Worm (Caenorhabditis elegans) whole organism, L4 larva: ENCODE measurements around the gene ZK370.4.
A peak's percentile ranks its signal among the peaks of the same experiment; 100 is the strongest.

Experiments
- F37D6.2 ChIP-seq: sonication (generic microtip); optimal IDR thresholded peaks from 2 replicates; lab custom pipeline; 2016; ENCODE audit warnings: mild to moderate bottlenecking, missing genetic modification characterization, missing compliant biosample characterization
- F49E8.2 ChIP-seq: sonication (generic microtip); optimal IDR thresholded peaks from 2 replicates; lab custom pipeline; 2016; ENCODE audit warnings: missing compliant biosample characterization, mild to moderate bottlenecking, missing genetic modification characterization, borderline replicate concordance
- T26A8.4 ChIP-seq: fragments of 200-800 bp; sonication (Bioruptor generic); IDR thresholded peaks from 2 replicates; pipeline ENCODE4 v1.3.6; 2022; ENCODE audit warnings: missing genetic modification characterization, missing compliant biosample characterization
- aha-1 ChIP-seq: fragments of 150-350 bp; peaks from one replicate; lab custom pipeline; 2014; ENCODE audit warnings: missing biosample characterization, missing genetic modification characterization
- aly-2 ChIP-seq: sonication (generic microtip); optimal IDR thresholded peaks from 2 replicates; lab custom pipeline; 2018; ENCODE audit warnings: missing biosample characterization, missing genetic modification characterization
- attf-4 ChIP-seq: sonication (generic microtip); optimal IDR thresholded peaks from 3 replicates; lab custom pipeline; 2017; ENCODE audit warnings: missing biosample characterization, missing genetic modification characterization
- ceh-20 ChIP-seq: fragments of 200-800 bp; sonication (Bioruptor generic); IDR thresholded peaks from 2 replicates; pipeline ENCODE4 v1.3.6; 2022; ENCODE audit warnings: missing genetic modification reagents, missing genetic modification characterization, missing compliant biosample characterization
- ceh-28 ChIP-seq: fragments of 150-350 bp; optimal IDR thresholded peaks from 2 replicates; lab custom pipeline; 2014; ENCODE audit warnings: missing biosample characterization, missing genetic modification reagents, missing genetic modification characterization
- ceh-62 ChIP-seq: sonication (generic microtip); optimal IDR thresholded peaks from 2 replicates; lab custom pipeline; 2017; ENCODE audit warnings: missing biosample characterization, missing genetic modification characterization
- daf-16 ChIP-seq, 3 experiments: sonication (generic microtip); optimal IDR thresholded peaks; 2 replicates each; lab custom pipeline; 2016 to 2017; ENCODE audit warnings: missing genetic modification characterization in 3 of 3, missing genetic modification reagents in 3 of 3, mild to moderate bottlenecking in 2 of 3, missing compliant biosample characterization in 2 of 3, missing biosample characterization in 1 of 3, moderate library complexity in 1 of 3
- daf-19 ChIP-seq: fragments of 200-800 bp; sonication (Bioruptor generic); conservative IDR thresholded peaks from 2 replicates; pipeline ENCODE4 v1.3.6; 2022; ENCODE audit warnings: missing genetic modification characterization, missing compliant biosample characterization
- dmd-6 ChIP-seq: fragments of 200-800 bp; sonication (Bioruptor generic); IDR thresholded peaks from 2 replicates; pipeline ENCODE4 v1.3.6; 2022; ENCODE audit warnings: missing genetic modification reagents, missing genetic modification characterization, missing compliant biosample characterization
- duxl-1 ChIP-seq: sonication (generic microtip); optimal IDR thresholded peaks from 2 replicates; lab custom pipeline; 2016; ENCODE audit warnings: mild to moderate bottlenecking, missing genetic modification characterization, moderate library complexity, missing compliant biosample characterization; ENCODE audit not compliant: poor library complexity
- dve-1 ChIP-seq: sonication (generic microtip); optimal IDR thresholded peaks from 2 replicates; lab custom pipeline; 2017; ENCODE audit warnings: antibody characterized with exemption, mild to moderate bottlenecking, missing genetic modification characterization, missing compliant biosample characterization; ENCODE audit not compliant: insufficient read depth
- egl-27 ChIP-seq: sonication (generic microtip); optimal IDR thresholded peaks from 3 replicates; lab custom pipeline; 2017; ENCODE audit warnings: missing biosample characterization, missing genetic modification reagents, missing genetic modification characterization
- fos-1 ChIP-seq: fragments of 150-350 bp; optimal IDR thresholded peaks from 2 replicates; lab custom pipeline; 2014; ENCODE audit warnings: missing biosample characterization, missing genetic modification characterization
- hif-1 ChIP-seq, 2 experiments: sonication (generic microtip); optimal IDR thresholded peaks; 2 replicates each; lab custom pipeline; 2016 to 2017; ENCODE audit warnings: missing compliant biosample characterization in 2 of 2, missing genetic modification characterization in 2 of 2, missing genetic modification reagents in 2 of 2, missing genotype in 2 of 2, mild to moderate bottlenecking in 1 of 2
- hlh-11 ChIP-seq: fragments of 200-800 bp; sonication (Bioruptor generic); optimal IDR thresholded peaks from 2 replicates; lab custom pipeline; 2018; ENCODE audit warnings: mild to moderate bottlenecking, missing genetic modification characterization, missing compliant biosample characterization
- hlh-30 ChIP-seq: sonication (generic microtip); optimal IDR thresholded peaks from 2 replicates; lab custom pipeline; 2017; ENCODE audit warnings: antibody characterized with exemption, mild to moderate bottlenecking, missing genetic modification characterization, missing compliant biosample characterization; ENCODE audit not compliant: insufficient read depth
- hmg-1.1 ChIP-seq: fragments of 200-800 bp; sonication (Bioruptor generic); IDR thresholded peaks from 2 replicates; pipeline ENCODE4 v1.3.6; 2022; ENCODE audit warnings: missing genetic modification reagents, missing genetic modification characterization, missing compliant biosample characterization
- lin-1 ChIP-seq: fragments of 200-800 bp; sonication (Bioruptor generic); IDR thresholded peaks from 2 replicates; pipeline ENCODE4 v1.3.6; 2022; ENCODE audit warnings: missing genetic modification reagents, missing genetic modification characterization, missing compliant biosample characterization
- lin-29 ChIP-seq: fragments of 200-800 bp; sonication (Bioruptor generic); IDR thresholded peaks from 2 replicates; pipeline ENCODE4 v1.3.6; 2022; ENCODE audit warnings: missing genetic modification reagents, missing genetic modification characterization, missing compliant biosample characterization
- lin-38 ChIP-seq: fragments of 200-800 bp; sonication (Bioruptor generic); IDR thresholded peaks from 2 replicates; pipeline ENCODE4 v1.3.6; 2022; ENCODE audit warnings: missing genetic modification reagents, missing genetic modification characterization, missing compliant biosample characterization
- lsy-2 ChIP-seq, 2 experiments: fragments of 150-350 bp in 1 of 2; sonication (generic microtip) in 1 of 2; optimal IDR thresholded peaks; 2 replicates each; lab custom pipeline; 2014 to 2017; ENCODE audit warnings: missing biosample characterization in 2 of 2, missing genetic modification characterization in 2 of 2
- mdl-1 ChIP-seq, 2 experiments: fragments of 150-350 bp in 1 of 2; sonication (generic microtip) in 1 of 2; optimal IDR thresholded peaks; 2 replicates each; lab custom pipeline; 2014 to 2017; ENCODE audit warnings: missing biosample characterization in 2 of 2, missing genetic modification characterization in 2 of 2
- mep-1 ChIP-seq: fragments of 150-350 bp; sonication (generic microtip); optimal IDR thresholded peaks from 3 replicates; lab custom pipeline; 2014; ENCODE audit warnings: missing biosample characterization, missing genetic modification characterization
- mes-2 ChIP-seq: sonication (generic microtip); optimal IDR thresholded peaks from 2 replicates; lab custom pipeline; 2016; ENCODE audit warnings: missing genotype, mild to moderate bottlenecking, missing genetic modification characterization, missing compliant biosample characterization; ENCODE audit not compliant: poor library complexity, severe bottlenecking
- mxl-2 ChIP-seq: fragments of 200-800 bp; sonication (Bioruptor generic); conservative IDR thresholded peaks from 2 replicates; pipeline ENCODE4 v1.3.6; 2022; ENCODE audit warnings: missing genetic modification reagents, missing genetic modification characterization, missing compliant biosample characterization
- mxl-3 ChIP-seq: fragments of 200-800 bp; sonication (Bioruptor generic); optimal IDR thresholded peaks from 2 replicates; lab custom pipeline; 2018; ENCODE audit warnings: mild to moderate bottlenecking, missing genetic modification characterization, missing compliant biosample characterization
- nhr-28 ChIP-seq: fragments of 150-350 bp; optimal IDR thresholded peaks from 2 replicates; lab custom pipeline; 2014; ENCODE audit warnings: missing biosample characterization, missing genetic modification characterization
- nhr-6 ChIP-seq: fragments of 150-350 bp; optimal IDR thresholded peaks from 2 replicates; lab custom pipeline; 2014; ENCODE audit warnings: missing biosample characterization, missing genetic modification characterization
- pha-4 ChIP-seq, 2 experiments: fragments of 150-350 bp in 1 of 2; fragments of 200-800 bp in 1 of 2; sonication (Bioruptor generic) in 1 of 2; IDR thresholded peaks in 1 of 2; optimal IDR thresholded peaks in 1 of 2; 2 replicates each; pipeline versions ENCODE4 v1.3.6 to Lab custom; 2014 to 2022; ENCODE audit warnings: missing genetic modification characterization in 2 of 2, missing genetic modification reagents in 2 of 2, missing biosample characterization in 1 of 2, missing compliant biosample characterization in 1 of 2
- set-16 ChIP-seq: fragments of 200-800 bp; sonication (Bioruptor generic); IDR thresholded peaks from 2 replicates; pipeline ENCODE4 v1.3.6; 2022; ENCODE audit warnings: missing genetic modification reagents, missing genetic modification characterization, missing compliant biosample characterization
- tag-97 ChIP-seq: fragments of 200-800 bp; sonication (Bioruptor generic); IDR thresholded peaks from 2 replicates; pipeline ENCODE4 v1.3.6; 2022; ENCODE audit warnings: missing genetic modification characterization, missing compliant biosample characterization
- unc-39 ChIP-seq: sonication (generic microtip); optimal IDR thresholded peaks from 2 replicates; lab custom pipeline; 2017; ENCODE audit warnings: missing biosample characterization, missing genetic modification characterization
- unc-62 ChIP-seq, 3 experiments: fragments of 150-350 bp in 1 of 3; sonication (generic microtip); optimal IDR thresholded peaks in 2 of 3; peaks in 1 of 3; 1 replicate in 1 of 3; 2 replicates in 2 of 3; lab custom pipeline; 2014 to 2017; ENCODE audit warnings: missing biosample characterization in 3 of 3, missing genetic modification characterization in 3 of 3, missing genetic modification reagents in 3 of 3, missing genotype in 1 of 3
- zfp-2 ChIP-seq: sonication (generic microtip); optimal IDR thresholded peaks from 2 replicates; lab custom pipeline; 2016; ENCODE audit warnings: mild to moderate bottlenecking, missing genetic modification characterization, missing compliant biosample characterization

ZK370.4 gene

DNA sequence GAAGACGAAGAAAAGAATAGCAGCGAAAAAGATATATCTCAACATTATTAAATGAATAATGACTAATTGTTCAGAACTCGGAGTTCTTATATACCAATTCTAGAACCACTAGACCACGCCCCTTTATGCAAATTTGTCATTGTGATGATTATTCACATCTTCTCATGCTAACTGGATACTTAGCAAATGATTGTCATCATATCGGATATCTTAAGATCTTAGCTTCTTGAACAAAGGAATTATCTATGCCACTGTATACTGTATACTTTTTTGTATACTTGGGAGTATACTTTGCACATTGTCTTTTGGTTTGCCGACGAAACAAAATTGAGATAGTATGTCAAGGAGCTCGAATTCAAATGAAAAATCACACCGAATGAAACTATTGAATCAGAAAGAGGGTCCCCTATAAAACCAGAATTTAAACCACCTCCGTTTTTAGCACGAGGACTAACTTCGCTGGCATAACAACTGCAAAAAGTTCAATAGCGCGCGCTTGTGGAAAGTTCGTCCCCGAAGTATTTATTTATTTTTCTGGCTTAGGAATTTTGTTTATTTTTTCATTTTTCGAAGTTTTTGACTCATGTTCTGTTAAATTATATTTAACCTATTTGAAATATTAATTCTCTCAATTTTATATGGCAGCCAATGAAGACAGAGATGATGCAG, 30.8 kb downstream of the ZK370.4 start, which contains the start of the genes sdz-1 and vps-33.1 (continued):
- TF ChIP-seq aly-2 (tag; lab: Kevin White, UChicago): no peak

DNA sequence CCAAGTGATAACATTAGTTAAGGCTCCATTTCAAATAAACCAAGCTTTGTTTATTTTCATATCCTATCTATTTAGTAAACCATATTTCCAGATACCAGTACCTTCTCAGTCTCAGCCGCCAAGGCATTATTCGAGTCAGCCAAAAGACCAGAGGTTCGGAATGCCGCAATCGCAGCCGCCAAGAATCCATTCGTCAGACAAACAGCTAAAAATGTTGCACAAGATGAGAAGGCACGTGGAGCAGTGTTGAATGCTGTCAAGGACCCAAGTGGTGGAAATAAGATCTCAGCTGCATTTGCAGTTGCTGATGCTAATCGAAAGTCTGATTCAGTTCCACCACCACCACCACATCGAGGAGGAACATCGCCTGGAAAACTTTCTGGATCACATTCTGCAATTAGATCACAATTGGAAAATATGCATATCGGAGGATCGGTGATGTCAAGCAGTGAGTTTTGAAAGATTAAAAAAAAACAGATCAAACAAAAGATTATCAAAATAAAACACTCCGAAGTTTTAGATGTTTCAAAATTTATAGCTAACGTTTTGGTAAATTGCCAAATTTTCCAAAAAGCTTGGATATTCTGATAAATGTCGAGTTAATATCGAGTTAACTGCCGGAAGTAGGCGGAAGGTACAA, 33.8 kb downstream of the ZK370.4 start:
- TF ChIP-seq unc-39 (tag; lab: Kevin White, UChicago) (no peak), daf-19 (GFP tag; lab: Robert Waterston, UW) (no peak), tag-97 (GFP tag; lab: Robert Waterston, UW) (no peak), ceh-20 (no peak), ceh-62 (tag; lab: Kevin White, UChicago) (no peak), unc-62 (GFP tag; optimal IDR thresholded peaks at IDR 0.05 in 1 of 2; lab: Kevin White, UChicago) (peak in 1 of 2 experiments; percentile 98), unc-62 (tag; optimal IDR thresholded peaks at IDR 0.05; lab: Kevin White, UChicago) (no peak), F49E8.2 (tag; lab: Kevin White, UChicago) (no peak), mxl-2 (GFP tag; lab: Robert Waterston, UW) (no peak), ceh-28 (no peak), aha-1 (peak; percentile 88)

- TF ChIP-seq mxl-2 (GFP tag; lab: Robert Waterston, UW) (no peak), attf-4 (tag; lab: Kevin White, UChicago) (no peak), duxl-1 (tag; lab: Kevin White, UChicago) (no peak), tag-97 (GFP tag; lab: Robert Waterston, UW) (no peak), F37D6.2 (tag; lab: Kevin White, UChicago) (no peak), egl-27 (tag; lab: Kevin White, UChicago) (no peak), pha-4 (GFP tag; IDR thresholded peaks at IDR 0.05; lab: Robert Waterston, UW) (no peak), pha-4 (tag; optimal IDR thresholded peaks at IDR 0.05; lab: Kevin White, UChicago) (peak; percentile 28), hif-1 (tag; optimal IDR thresholded peaks at IDR 0.05; lab: Kevin White, UChicago) (peak in 1 of 2 experiments; percentile 12), lsy-2 (tag; optimal IDR thresholded peaks at IDR 0.05; lab: Kevin White, UChicago) (peak in 1 of 2 experiments; percentile 71), lin-29 (GFP tag; lab: Robert Waterston, UW) (no peak), mxl-3 (GFP tag; lab: Kevin White, UChicago) (no peak), T26A8.4 (GFP tag; lab: Robert Waterston, UW) (no peak), nhr-6 (tag; lab: Kevin White, UChicago) (peak; percentile 48), mep-1 (tag; lab: Kevin White, UChicago) (peak; percentile 30), set-16 (GFP tag; lab: Robert Waterston, UW) (no peak), lin-38 (GFP tag; lab: Robert Waterston, UW) (0 out of 2 replicates have a peak, but pooled peaks have one; percentile 8), mdl-1 (tag; optimal IDR thresholded peaks at IDR 0.05; lab: Kevin White, UChicago) (no peak), hmg-1.1 (GFP tag; lab: Robert Waterston, UW) (no peak), dmd-6 (GFP tag; lab: Robert Waterston, UW) (peak; percentile 54), zfp-2 (tag; lab: Kevin White, UChicago) (no peak), nhr-28 (tag; lab: Kevin White, UChicago) (peak; percentile 94), hlh-11 (tag; lab: Kevin White, UChicago) (peak; percentile 53), unc-39 (tag; lab: Kevin White, UChicago) (no peak), daf-16 (GFP tag; optimal IDR thresholded peaks at IDR 0.05; lab: Kevin White, UChicago) (no peak), daf-16 (tag; optimal IDR thresholded peaks at IDR 0.05; lab: Kevin White, UChicago) (peak; percentile 21), lin-1 (no peak), dve-1 (tag; lab: Kevin White, UChicago) (peak; percentile 68), hlh-30 (tag; lab: Kevin White, UChicago) (peak; percentile 47), mes-2 (tag; lab: Kevin White, UChicago) (peak; percentile 61), fos-1 (tag; lab: Kevin White, UChicago) (no peak)
These were observed 34.5 kb downstream of the ZK370.4 start for ce11 chrIII:8696680-8697079.
